Fruit fly (Drosophila melanogaster) whole organism, embryonic: ENCODE results near the gene CG45099.
A peak's percentile ranks its signal among the peaks of the same experiment; 100 is the strongest.

Source experiments
- ATbp ChIP-seq: fragments of 200-800 bp; sonication (Bioruptor generic); optimal IDR thresholded peaks from 2 replicates; lab custom pipeline; 2017; ENCODE audit warnings: missing biosample characterization, mild to moderate bottlenecking, missing genetic modification characterization, missing genetic modification reagents
- Atf6 ChIP-seq: fragments of 200-800 bp; sonication (Bioruptor generic); IDR thresholded peaks from 2 replicates; pipeline ENCODE4 v1.3.6; 2022; ENCODE audit warnings: missing biosample characterization, missing genetic modification characterization
- CG10147 ChIP-seq: fragments of 200-800 bp; sonication (Bioruptor generic); optimal IDR thresholded peaks from 2 replicates; lab custom pipeline; 2019; ENCODE audit warnings: missing biosample characterization, mild to moderate bottlenecking, missing genetic modification characterization, moderate library complexity
- CG10366 ChIP-seq: fragments of 200-800 bp; sonication (Bioruptor generic); IDR thresholded peaks from 2 replicates; pipeline ENCODE4 v1.3.6; 2022; ENCODE audit warnings: missing biosample characterization, missing genetic modification characterization
- CG13123 ChIP-seq: fragments of 200-800 bp; sonication (Bioruptor generic); optimal IDR thresholded peaks from 2 replicates; lab custom pipeline; 2016; ENCODE audit warnings: missing biosample characterization, missing genetic modification characterization
- CG13894 ChIP-seq: fragments of 200-800 bp; sonication (Bioruptor generic); optimal IDR thresholded peaks from 3 replicates; lab custom pipeline; 2018; ENCODE audit warnings: missing biosample characterization, mild to moderate bottlenecking, missing genetic modification characterization, moderate library complexity
- CG14014 ChIP-seq: fragments of 200-800 bp; sonication (Bioruptor generic); IDR thresholded peaks from 2 replicates; pipeline ENCODE4 v1.3.6; 2022; ENCODE audit warnings: missing biosample characterization, missing genetic modification characterization
- CG14965 ChIP-seq: fragments of 200-800 bp; sonication (Bioruptor generic); optimal IDR thresholded peaks from 2 replicates; lab custom pipeline; 2016; ENCODE audit warnings: missing biosample characterization, missing genetic modification characterization, borderline replicate concordance
- CG15269 ChIP-seq: fragments of 200-800 bp; sonication (Bioruptor generic); optimal IDR thresholded peaks from 2 replicates; lab custom pipeline; 2018; ENCODE audit warnings: missing biosample characterization, mild to moderate bottlenecking, missing genetic modification characterization, moderate library complexity
- CG15479 ChIP-seq: fragments of 200-800 bp; sonication (Bioruptor generic); optimal IDR thresholded peaks from 3 replicates; lab custom pipeline; 2019; ENCODE audit warnings: missing biosample characterization, mild to moderate bottlenecking, missing genetic modification characterization, moderate library complexity
- CG18764 ChIP-seq: fragments of 200-800 bp; sonication (Bioruptor generic); optimal IDR thresholded peaks from 3 replicates; lab custom pipeline; 2016; ENCODE audit warnings: missing biosample characterization, missing genetic modification characterization
- CG2129 ChIP-seq: fragments of 200-800 bp; sonication (Bioruptor generic); IDR thresholded peaks from 2 replicates; pipeline ENCODE4 v1.3.6; 2022; ENCODE audit warnings: missing biosample characterization, missing genetic modification characterization; ENCODE audit not compliant: partially characterized antibody
- CG2199 ChIP-seq: fragments of 200-800 bp; sonication (Bioruptor generic); IDR thresholded peaks from 3 replicates; pipeline ENCODE4 v1.3.6; 2022; ENCODE audit warnings: missing biosample characterization, missing genetic modification characterization
- CG2202 ChIP-seq: fragments of 200-800 bp; sonication (Bioruptor generic); optimal IDR thresholded peaks from 2 replicates; lab custom pipeline; 2018; ENCODE audit warnings: missing biosample characterization, mild to moderate bottlenecking, missing genetic modification characterization
- CG4360 ChIP-seq: fragments of 200-800 bp; sonication (Bioruptor generic); IDR thresholded peaks from 2 replicates; pipeline ENCODE4 v1.3.6; 2022; ENCODE audit warnings: missing biosample characterization, missing genetic modification characterization
- CG4404 ChIP-seq: fragments of 200-800 bp; sonication (Bioruptor generic); IDR thresholded peaks from 2 replicates; pipeline ENCODE4 v1.3.6; 2022; ENCODE audit warnings: missing biosample characterization, missing genetic modification characterization
- CG4820 ChIP-seq: fragments of 200-800 bp; sonication (Bioruptor generic); optimal IDR thresholded peaks from 3 replicates; lab custom pipeline; 2016; ENCODE audit warnings: missing biosample characterization, missing genetic modification characterization
- CG6654 ChIP-seq: fragments of 200-800 bp; sonication (Bioruptor generic); optimal IDR thresholded peaks from 2 replicates; lab custom pipeline; 2017; ENCODE audit warnings: missing biosample characterization, mild to moderate bottlenecking, missing genetic modification characterization
- CG7357 ChIP-seq: fragments of 200-800 bp; sonication (Bioruptor generic); IDR thresholded peaks from 3 replicates; pipeline ENCODE4 v1.3.6; 2022; ENCODE audit warnings: missing biosample characterization, missing genetic modification characterization
- CG7556 ChIP-seq: fragments of 200-800 bp; sonication (Bioruptor generic); optimal IDR thresholded peaks from 2 replicates; lab custom pipeline; 2017; ENCODE audit warnings: missing biosample characterization, mild to moderate bottlenecking, missing genetic modification characterization
- CG8765 ChIP-seq: fragments of 200-800 bp; sonication (Bioruptor generic); IDR thresholded peaks from 2 replicates; pipeline ENCODE4 v1.3.6; 2022; ENCODE audit warnings: missing biosample characterization, missing genetic modification characterization
- CG8944 ChIP-seq: fragments of 200-800 bp; sonication (Bioruptor generic); optimal IDR thresholded peaks from 3 replicates; lab custom pipeline; 2016; ENCODE audit warnings: missing biosample characterization, missing genetic modification characterization
- Elba2 ChIP-seq: fragments of 200-800 bp; sonication (Bioruptor generic); optimal IDR thresholded peaks from 3 replicates; lab custom pipeline; 2016; ENCODE audit warnings: missing biosample characterization, missing genetic modification characterization
- Fer3 ChIP-seq: fragments of 200-800 bp; sonication (Bioruptor generic); optimal IDR thresholded peaks from 2 replicates; lab custom pipeline; 2018; ENCODE audit warnings: missing biosample characterization, mild to moderate bottlenecking, missing genetic modification characterization, moderate library complexity
- HLH3B ChIP-seq: fragments of 200-800 bp; sonication (Bioruptor generic); IDR thresholded peaks from 2 replicates; pipeline ENCODE4 v1.3.6; 2022; ENCODE audit warnings: missing biosample characterization, missing genetic modification characterization
- Lhr ChIP-seq: fragments of 200-800 bp; sonication (Bioruptor generic); optimal IDR thresholded peaks from 3 replicates; lab custom pipeline; 2017; ENCODE audit warnings: mild to moderate bottlenecking, missing biosample characterization, missing genetic modification reagents, missing genetic modification characterization
- MBD-R2 ChIP-seq: fragments of 200-800 bp; sonication (Bioruptor generic); IDR thresholded peaks from 2 replicates; pipeline ENCODE4 v1.3.6; 2022; ENCODE audit warnings: missing biosample characterization, missing genetic modification characterization
- Med ChIP-seq: fragments of 200-800 bp; sonication (Bioruptor generic); peaks from one replicate; lab custom pipeline; 2016; ENCODE audit warnings: missing biosample characterization, missing genetic modification characterization, mild to moderate bottlenecking, inconsistent platforms, moderate library complexity
- Nf-YA ChIP-seq: fragments of 200-800 bp; sonication (Bioruptor generic); IDR thresholded peaks from 2 replicates; pipeline ENCODE4 v1.3.6; 2022; ENCODE audit warnings: missing biosample characterization, missing genetic modification characterization
- Pdp1 ChIP-seq, 2 experiments: fragments of 200-800 bp; sonication (Bioruptor generic); optimal IDR thresholded peaks; 3 replicates each; lab custom pipeline; 2016; ENCODE audit warnings: missing biosample characterization in 2 of 2, missing genetic modification characterization in 2 of 2, mild to moderate bottlenecking in 1 of 2, moderate library complexity in 1 of 2
- Rfx ChIP-seq: fragments of 200-800 bp; sonication (Bioruptor generic); IDR thresholded peaks from 2 replicates; pipeline ENCODE4 v1.3.6; 2022; ENCODE audit warnings: missing biosample characterization, missing genetic modification characterization
- Sox102F ChIP-seq: fragments of 200-800 bp; sonication (Bioruptor generic); optimal IDR thresholded peaks from 2 replicates; lab custom pipeline; 2018; ENCODE audit warnings: missing biosample characterization, mild to moderate bottlenecking, missing genetic modification characterization, moderate library complexity
- Sry-δ ChIP-seq: fragments of 200-800 bp; sonication (Bioruptor generic); optimal IDR thresholded peaks from 2 replicates; lab custom pipeline; 2016; ENCODE audit warnings: missing biosample characterization, missing genetic modification characterization
- Ssrp ChIP-seq: fragments of 200-800 bp; sonication (Bioruptor generic); optimal IDR thresholded peaks from 2 replicates; lab custom pipeline; 2018; ENCODE audit warnings: missing biosample characterization, mild to moderate bottlenecking, missing genetic modification characterization, moderate library complexity
- ap ChIP-seq: fragments of 200-800 bp; sonication (Bioruptor generic); IDR thresholded peaks from 2 replicates; pipeline ENCODE4 v1.3.6; 2022; ENCODE audit warnings: missing biosample characterization, missing genetic modification characterization
- chif ChIP-seq, 2 experiments: fragments of 200-800 bp; sonication (Bioruptor generic); optimal IDR thresholded peaks; 3 replicates each; lab custom pipeline; 2016; ENCODE audit warnings: missing biosample characterization in 2 of 2, missing genetic modification characterization in 2 of 2
- cwo ChIP-seq: fragments of 200-800 bp; sonication (Bioruptor generic); optimal IDR thresholded peaks from 3 replicates; lab custom pipeline; 2017; ENCODE audit warnings: missing biosample characterization, missing genetic modification characterization, mild to moderate bottlenecking, moderate library complexity, missing genetic modification reagents
- dimm ChIP-seq: fragments of 200-800 bp; sonication (Bioruptor generic); IDR thresholded peaks from 2 replicates; pipeline ENCODE4 v1.3.6; 2022; ENCODE audit warnings: missing biosample characterization, missing genetic modification characterization
- ewg ChIP-seq: fragments of 200-800 bp; sonication (Bioruptor generic); optimal IDR thresholded peaks from 3 replicates; lab custom pipeline; 2017; ENCODE audit warnings: mild to moderate bottlenecking, missing biosample characterization, missing genetic modification reagents, missing genetic modification characterization
- jumu ChIP-seq: fragments of 200-800 bp; sonication (Bioruptor generic); optimal IDR thresholded peaks from 3 replicates; lab custom pipeline; 2016; ENCODE audit warnings: missing biosample characterization, missing genetic modification characterization
- ken ChIP-seq: fragments of 200-800 bp; sonication (Bioruptor generic); IDR thresholded peaks from 3 replicates; pipeline ENCODE4 v1.3.6; 2022; ENCODE audit warnings: missing biosample characterization, missing genetic modification characterization
- ro ChIP-seq: fragments of 200-800 bp; sonication (Bioruptor generic); IDR thresholded peaks from 2 replicates; pipeline ENCODE4 v1.3.6; 2022; ENCODE audit warnings: missing biosample characterization, missing genetic modification characterization
- schlank ChIP-seq: fragments of 200-800 bp; sonication (Bioruptor generic); optimal IDR thresholded peaks from 2 replicates; lab custom pipeline; 2018; ENCODE audit warnings: missing biosample characterization, mild to moderate bottlenecking, missing genetic modification characterization
- scrt ChIP-seq: fragments of 200-800 bp; sonication (Bioruptor generic); optimal IDR thresholded peaks from 2 replicates; lab custom pipeline; 2018; ENCODE audit warnings: missing biosample characterization, mild to moderate bottlenecking, missing genetic modification characterization, moderate library complexity
- sens ChIP-seq: fragments of 200-800 bp; sonication (Bioruptor generic); peaks from one replicate; lab custom pipeline; 2016; ENCODE audit warnings: missing biosample characterization, missing genetic modification characterization
- shn ChIP-seq: fragments of 200-800 bp; sonication (Bioruptor generic); optimal IDR thresholded peaks from 3 replicates; lab custom pipeline; 2016; ENCODE audit warnings: missing biosample characterization, missing genetic modification characterization
- trem ChIP-seq: fragments of 200-800 bp; optimal IDR thresholded peaks from 3 replicates; lab custom pipeline; 2019; ENCODE audit warnings: missing biosample characterization, mild to moderate bottlenecking, missing genetic modification characterization, moderate library complexity
- ttk ChIP-seq: fragments of 200-800 bp; sonication (Bioruptor generic); IDR thresholded peaks from 2 replicates; pipeline ENCODE4 v2.1.2; 2022; ENCODE audit warnings: missing biosample characterization, missing genetic modification characterization
- unpg ChIP-seq: fragments of 200-800 bp; sonication (Bioruptor generic); optimal IDR thresholded peaks from 3 replicates; lab custom pipeline; 2018; ENCODE audit warnings: missing biosample characterization, mild to moderate bottlenecking, missing genetic modification characterization, moderate library complexity
- vvl ChIP-seq: fragments of 200-800 bp; sonication (Bioruptor generic); IDR thresholded peaks from 2 replicates; pipeline ENCODE4 v1.3.6; 2022; ENCODE audit warnings: missing biosample characterization, missing genetic modification characterization
- wor ChIP-seq: fragments of 200-800 bp; sonication (Bioruptor generic); IDR thresholded peaks from 2 replicates; pipeline ENCODE4 v1.3.6; 2022; ENCODE audit warnings: missing biosample characterization, missing genetic modification characterization

Gene CG45099

DNA sequence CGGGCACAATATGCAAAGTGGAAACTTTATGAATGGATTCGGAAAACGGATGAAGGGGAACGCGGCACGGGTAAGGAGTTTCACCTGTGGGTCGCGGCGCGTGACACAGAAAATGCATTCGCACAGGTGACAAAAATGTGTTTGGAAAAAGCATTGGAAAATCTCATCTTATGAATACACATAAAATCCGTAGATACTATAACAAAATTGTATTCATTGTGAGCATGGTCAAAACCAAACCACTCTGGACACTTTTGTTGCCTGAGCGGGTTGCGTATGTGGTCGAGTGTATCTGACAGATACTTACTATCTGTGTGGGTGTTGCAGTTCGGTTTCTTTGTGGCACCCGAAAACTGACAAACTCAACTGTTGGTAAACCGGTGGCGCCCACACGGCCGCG is 5.4 kb upstream of the CG45099 start (continued):
- TF ChIP-seq CG4404 (peak; percentile 49), CG4820 (GFP tag; lab: Kevin White, UChicago) (peak; percentile 18), CG18764 (GFP tag; lab: Kevin White, UChicago) (no peak), wor (peak; percentile 43), CG7556 (peak; percentile 45), Atf6 (0 out of 2 replicates have a peak, but pooled peaks have one; percentile 27), vvl (GFP tag; lab: Robert Waterston, UW) (peak; percentile 89), CG15479 (GFP tag; lab: Kevin White, UChicago) (no peak), ap (peak; percentile 70), schlank (tag; lab: Kevin White, UChicago) (no peak), Fer3 (tag; lab: Kevin White, UChicago) (no peak), CG4360 (GFP tag; lab: Robert Waterston, UW) (peak; percentile 54), cwo (peak; percentile 23), CG13123 (GFP tag; lab: Kevin White, UChicago) (no peak), Elba2 (GFP tag; lab: Kevin White, UChicago) (no peak), shn (GFP tag; lab: Kevin White, UChicago) (no peak), Pdp1 (GFP tag; optimal IDR thresholded peaks at IDR 0.05; lab: Kevin White, UChicago) (peak in 1 of 2 experiments; percentile 40), chif (GFP tag; optimal IDR thresholded peaks at IDR 0.05; lab: Kevin White, UChicago) (peak in 1 of 2 experiments; percentile 9), CG8944 (GFP tag; lab: Kevin White, UChicago) (peak; percentile 10), CG14965 (GFP tag; lab: Kevin White, UChicago) (no peak), Rfx (GFP tag; lab: Robert Waterston, UW) (0 out of 2 replicates have a peak, but pooled peaks have one; percentile 21), scrt (no peak), CG7357 (GFP tag; lab: Robert Waterston, UW) (0 out of 3 replicates have a peak, but pooled peaks have one; percentile 17), CG8765 (peak; percentile 33; the same call in 1 of the 2 replicates), CG2199 (GFP tag; lab: Robert Waterston, UW) (no peak), Lhr (no peak), Nf-YA (GFP tag; lab: Robert Waterston, UW) (peak; percentile 42; the same call in 1 of the 2 replicates), trem (tag; lab: Kevin White, UChicago) (no peak), MBD-R2 (GFP tag; lab: Robert Waterston, UW) (no peak), Med (GFP tag; lab: Kevin White, UChicago) (peak; percentile 79), CG2202 (tag; lab: Kevin White, UChicago) (peak; percentile 11), Ssrp (peak; percentile 45), Sry-δ (GFP tag; lab: Kevin White, UChicago) (no peak), ATbp (GFP tag; lab: Kevin White, UChicago) (peak; percentile 58), dimm (GFP tag; lab: Robert Waterston, UW) (no peak), CG10147 (GFP tag; lab: Kevin White, UChicago) (no peak), ewg (peak; percentile 32), CG6654 (no peak), HLH3B (GFP tag; lab: Robert Waterston, UW) (peak; percentile 82), unpg (GFP tag; lab: Kevin White, UChicago) (no peak), CG10366 (GFP tag; lab: Robert Waterston, UW) (peak; percentile 57), CG15269 (no peak), CG14014 (GFP tag; lab: Robert Waterston, UW) (peak; percentile 48), sens (GFP tag; lab: Kevin White, UChicago) (peak; percentile 93), ttk (peak; percentile 52), ro (no peak), CG13894 (no peak), Sox102F (GFP tag; lab: Kevin White, UChicago) (no peak), ken (GFP tag; lab: Robert Waterston, UW) (peak; percentile 61; the same call in 1 of the 3 replicates), jumu (GFP tag; lab: Kevin White, UChicago) (peak; percentile 10), CG2129 (GFP tag; lab: Robert Waterston, UW) (no peak)
